Worm (Caenorhabditis elegans): Measurements from ENCODE around the gene polq-1.

Gene polq-1

ce11 chrIII:5839147-5839546, 36.2 kb upstream of the polq-1 start:
- no peak for TF ChIP-seq scrt-1 (GFP tag; IDR thresholded peaks at IDR 0.05)
- no peak for TF ChIP-seq F13C5.2 (tag; optimal IDR thresholded peaks at IDR 0.05)
- TF ChIP-seq pes-1 (GFP tag; IDR thresholded peaks at IDR 0.05) = no peak
- no peak for TF ChIP-seq hmg-4 (GFP tag; optimal IDR thresholded peaks at IDR 0.05)
- no peak for TF ChIP-seq ceh-36 (tag; optimal IDR thresholded peaks at IDR 0.05)
- no peak for TF ChIP-seq hnd-1 (tag; optimal IDR thresholded peaks at IDR 0.05)
- TF ChIP-seq tra-4 (tag; optimal IDR thresholded peaks at IDR 0.05) = no peak
- TF ChIP-seq flt-1 (GFP tag; IDR thresholded peaks at IDR 0.05) = no peak
- TF ChIP-seq ets-7 (tag; optimal IDR thresholded peaks at IDR 0.05) = no peak
- no peak for TF ChIP-seq tbx-37 (GFP tag; conservative IDR thresholded peaks at IDR 0.05)

ce11 chrIII:5838159-5839046, 35.4 kb upstream of the polq-1 start:
- no peak for TF ChIP-seq tra-4 (tag; optimal IDR thresholded peaks at IDR 0.05)
- TF ChIP-seq ama-1 (optimal IDR thresholded peaks at IDR 0.05) = no peak
- TF ChIP-seq ceh-13 (GFP tag; optimal IDR thresholded peaks at IDR 0.05) = no peak
- no peak for TF ChIP-seq B0310.2 (tag; optimal IDR thresholded peaks at IDR 0.05)
- TF ChIP-seq aly-1 (tag; optimal IDR thresholded peaks at IDR 0.05) = no peak
- no peak for TF ChIP-seq F13C5.2 (tag; optimal IDR thresholded peaks at IDR 0.05)
- no peak for TF ChIP-seq hmbx-1 (tag; optimal IDR thresholded peaks at IDR 0.05)
- TF ChIP-seq sea-1 (GFP tag; conservative IDR thresholded peaks at IDR 0.05) = no peak
- TF ChIP-seq scrt-1 (GFP tag; IDR thresholded peaks at IDR 0.05) = no peak
- TF ChIP-seq tbx-37 (GFP tag; conservative IDR thresholded peaks at IDR 0.05) = no peak
- TF ChIP-seq ets-7 (tag; optimal IDR thresholded peaks at IDR 0.05) = no peak
- TF ChIP-seq ceh-36 (tag; optimal IDR thresholded peaks at IDR 0.05) = no peak
- no peak for TF ChIP-seq hmg-4 (GFP tag; optimal IDR thresholded peaks at IDR 0.05)
- TF ChIP-seq hnd-1 (tag; optimal IDR thresholded peaks at IDR 0.05) = no peak

ce11 chrIII:5836816-5837215, 33.9 kb upstream of the polq-1 start, which contains the start of gene W04D12.1:
W04D12.1 (plus strand) TSS chrIII:5836926.
- TF ChIP-seq sea-1 (GFP tag; conservative IDR thresholded peaks at IDR 0.05) (no peak), flt-1 (GFP tag; IDR thresholded peaks at IDR 0.05) (no peak), ceh-13 (GFP tag; optimal IDR thresholded peaks at IDR 0.05) (no peak), ceh-36 (tag; optimal IDR thresholded peaks at IDR 0.05) (no peak), hmg-4 (GFP tag; optimal IDR thresholded peaks at IDR 0.05) (no peak), F13C5.2 (tag; optimal IDR thresholded peaks at IDR 0.05) (no peak), hmbx-1 (tag; optimal IDR thresholded peaks at IDR 0.05) (no peak), aly-1 (tag; optimal IDR thresholded peaks at IDR 0.05) (no peak), tra-4 (tag; optimal IDR thresholded peaks at IDR 0.05) (no peak), tbx-37 (GFP tag; conservative IDR thresholded peaks at IDR 0.05) (no peak)

ce11 chrIII:5836261-5836660, 33.3 kb upstream of the polq-1 start:
- TF ChIP-seq ceh-13 (GFP tag; optimal IDR thresholded peaks at IDR 0.05) (no peak), ets-7 (tag; optimal IDR thresholded peaks at IDR 0.05) (no peak), hmbx-1 (tag; optimal IDR thresholded peaks at IDR 0.05) (no peak), B0310.2 (tag; optimal IDR thresholded peaks at IDR 0.05) (no peak)

ce11 chrIII:5835163-5835871, 32.4 kb upstream of the polq-1 start:
- TF ChIP-seq tbx-11 (GFP tag; IDR thresholded peaks at IDR 0.05) = no peak
- TF ChIP-seq flt-1 (GFP tag; IDR thresholded peaks at IDR 0.05) = no peak
- no peak for TF ChIP-seq tbx-37 (GFP tag; conservative IDR thresholded peaks at IDR 0.05)
- TF ChIP-seq ets-7 (tag; optimal IDR thresholded peaks at IDR 0.05) = no peak
- no peak for TF ChIP-seq hnd-1 (tag; optimal IDR thresholded peaks at IDR 0.05)
- TF ChIP-seq ama-1 (optimal IDR thresholded peaks at IDR 0.05) = no peak
- no peak for TF ChIP-seq pes-1 (GFP tag; IDR thresholded peaks at IDR 0.05)
- TF ChIP-seq hmg-4 (GFP tag; optimal IDR thresholded peaks at IDR 0.05) = no peak
- no peak for TF ChIP-seq tra-4 (tag; optimal IDR thresholded peaks at IDR 0.05)

ce11 chrIII:5834663-5835062, 31.7 kb upstream of the polq-1 start:
- TF ChIP-seq ama-1 (optimal IDR thresholded peaks at IDR 0.05) = no peak
- TF ChIP-seq flt-1 (GFP tag; IDR thresholded peaks at IDR 0.05) = no peak
- no peak for TF ChIP-seq ceh-13 (GFP tag; optimal IDR thresholded peaks at IDR 0.05)
- no peak for TF ChIP-seq B0310.2 (tag; optimal IDR thresholded peaks at IDR 0.05)
- no peak for TF ChIP-seq aly-1 (tag; optimal IDR thresholded peaks at IDR 0.05)
- no peak for TF ChIP-seq hnd-1 (tag; optimal IDR thresholded peaks at IDR 0.05)
- TF ChIP-seq ets-7 (tag; optimal IDR thresholded peaks at IDR 0.05) = no peak

ce11 chrIII:5834053-5834452, 31.1 kb upstream of the polq-1 start, which contains the start of gene R12B2.6:
R12B2.6 (minus strand) TSS chrIII:5834153.
- TF ChIP-seq pes-1 (GFP tag; IDR thresholded peaks at IDR 0.05) (no peak), ama-1 (optimal IDR thresholded peaks at IDR 0.05) (no peak), scrt-1 (GFP tag; IDR thresholded peaks at IDR 0.05) (no peak), flt-1 (GFP tag; IDR thresholded peaks at IDR 0.05) (no peak), hmbx-1 (tag; optimal IDR thresholded peaks at IDR 0.05) (no peak), F13C5.2 (tag; optimal IDR thresholded peaks at IDR 0.05) (no peak), ets-7 (tag; optimal IDR thresholded peaks at IDR 0.05) (no peak), hnd-1 (tag; optimal IDR thresholded peaks at IDR 0.05) (no peak), tra-4 (tag; optimal IDR thresholded peaks at IDR 0.05) (no peak), hmg-4 (GFP tag; optimal IDR thresholded peaks at IDR 0.05) (no peak), B0310.2 (tag; optimal IDR thresholded peaks at IDR 0.05) (no peak), tbx-11 (GFP tag; IDR thresholded peaks at IDR 0.05) (no peak), ceh-36 (tag; optimal IDR thresholded peaks at IDR 0.05) (no peak), sea-1 (GFP tag; conservative IDR thresholded peaks at IDR 0.05) (no peak), tbx-37 (GFP tag; conservative IDR thresholded peaks at IDR 0.05) (no peak), ceh-13 (GFP tag; optimal IDR thresholded peaks at IDR 0.05) (no peak)
